Worm (Caenorhabditis elegans) whole organism, late embryonic: ENCODE results near the gene ttr-35.

Experiments used
- K02D7.2 ChIP-seq: sonication (generic microtip); optimal IDR thresholded peaks from 2 replicates; lab custom pipeline; 2017; ENCODE audit warnings: mild to moderate bottlenecking, missing genetic modification characterization, missing compliant biosample characterization
- dmd-4 ChIP-seq: sonication (generic microtip); optimal IDR thresholded peaks from 2 replicates; lab custom pipeline; 2016; ENCODE audit warnings: borderline replicate concordance, missing genetic modification characterization, missing compliant biosample characterization
- odd-2 ChIP-seq: sonication (generic microtip); optimal IDR thresholded peaks from 2 replicates; lab custom pipeline; 2017; ENCODE audit warnings: antibody characterized with exemption, mild to moderate bottlenecking, missing genetic modification characterization, missing compliant biosample characterization

DNA sequence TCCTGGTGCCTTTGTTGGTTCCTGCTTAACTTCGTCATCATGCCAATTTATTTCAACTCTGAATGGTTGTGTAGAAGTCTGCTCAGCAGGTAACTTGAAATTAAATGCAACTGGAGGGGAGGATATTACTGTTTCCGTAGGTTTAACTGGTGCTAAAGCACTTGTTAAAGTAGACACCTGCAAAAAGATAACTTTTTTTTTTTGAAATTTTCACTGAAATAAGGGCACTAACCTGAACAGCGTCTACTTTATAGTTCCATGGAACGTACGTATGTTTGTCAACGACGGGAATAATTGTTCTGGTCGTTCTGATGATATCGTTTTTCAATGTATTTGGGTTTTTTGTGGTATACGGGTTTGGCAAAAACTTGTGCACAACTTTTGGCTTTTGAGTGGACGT is 48.4 kb downstream of the ttr-35 start:
- no peak for TF ChIP-seq K02D7.2 (tag; lab: Kevin White, UChicago)
- TF ChIP-seq dmd-4: no peak
- no peak for TF ChIP-seq odd-2 (tag; lab: Kevin White, UChicago)
